Fruit fly (Drosophila melanogaster) whole organism, adult: ENCODE data around the gene CG9986.

Experiments used
- CG11617 ChIP-seq: fragments of 200-800 bp; sonication (Bioruptor generic); optimal IDR thresholded peaks from 2 replicates; lab custom pipeline; 2017; ENCODE audit warnings: mild to moderate bottlenecking, missing biosample characterization, missing genetic modification reagents, missing genetic modification characterization
- CG12768 ChIP-seq: fragments of 200-800 bp; sonication (Bioruptor generic); optimal IDR thresholded peaks from 2 replicates; lab custom pipeline; 2017; ENCODE audit warnings: missing biosample characterization, missing genetic modification characterization, mild to moderate bottlenecking, moderate library complexity, missing genetic modification reagents
- CG14711 ChIP-seq: fragments of 200-800 bp; sonication (Bioruptor generic); optimal IDR thresholded peaks from 2 replicates; lab custom pipeline; 2018; ENCODE audit warnings: missing biosample characterization, mild to moderate bottlenecking, missing genetic modification characterization, moderate library complexity
- CG1620 ChIP-seq: fragments of 200-800 bp; sonication (Bioruptor generic); optimal IDR thresholded peaks from 2 replicates; lab custom pipeline; 2016; ENCODE audit warnings: missing biosample characterization, missing genetic modification characterization
- CG33017 ChIP-seq: fragments of 200-800 bp; sonication (Bioruptor generic); optimal IDR thresholded peaks from 2 replicates; lab custom pipeline; 2018; ENCODE audit warnings: missing biosample characterization, mild to moderate bottlenecking, missing genetic modification characterization, moderate library complexity
- CG5204 ChIP-seq: fragments of 200-800 bp; sonication (Bioruptor generic); optimal IDR thresholded peaks from 2 replicates; lab custom pipeline; 2016; ENCODE audit warnings: missing biosample characterization, missing genetic modification characterization
- CG7045 ChIP-seq: fragments of 200-800 bp; sonication (Bioruptor generic); optimal IDR thresholded peaks from 2 replicates; lab custom pipeline; 2017; ENCODE audit warnings: missing biosample characterization, mild to moderate bottlenecking, missing genetic modification characterization
- CG7101 ChIP-seq: fragments of 200-800 bp; sonication (Bioruptor generic); optimal IDR thresholded peaks from 2 replicates; lab custom pipeline; 2018; ENCODE audit warnings: missing biosample characterization, mild to moderate bottlenecking, missing genetic modification characterization, moderate library complexity
- Clk ChIP-seq: fragments of 200-800 bp; sonication (Bioruptor generic); optimal IDR thresholded peaks from 2 replicates; lab custom pipeline; 2017; ENCODE audit warnings: missing biosample characterization, missing genetic modification characterization
- Crg-1 ChIP-seq: fragments of 200-800 bp; sonication (Bioruptor generic); optimal IDR thresholded peaks from 2 replicates; lab custom pipeline; 2016; ENCODE audit warnings: missing biosample characterization, missing genetic modification characterization
- Hr96 ChIP-seq: fragments of 200-800 bp; sonication (Bioruptor generic); optimal IDR thresholded peaks from 2 replicates; lab custom pipeline; 2016; ENCODE audit warnings: missing biosample characterization, missing genetic modification characterization
- Mnt ChIP-seq: fragments of 200-800 bp; sonication (Bioruptor generic); optimal IDR thresholded peaks from 2 replicates; lab custom pipeline; 2016; ENCODE audit warnings: missing biosample characterization, mild to moderate bottlenecking, missing genetic modification characterization
- bab1 ChIP-seq: fragments of 200-800 bp; sonication (Bioruptor generic); optimal IDR thresholded peaks from 3 replicates; lab custom pipeline; 2019; ENCODE audit warnings: missing biosample characterization, mild to moderate bottlenecking, missing genetic modification characterization, moderate library complexity
- cic ChIP-seq: fragments of 200-800 bp; sonication (Bioruptor generic); optimal IDR thresholded peaks from 2 replicates; lab custom pipeline; 2017; ENCODE audit warnings: missing biosample characterization, mild to moderate bottlenecking, missing genetic modification characterization, moderate library complexity
- cnc ChIP-seq, 2 experiments: fragments of >200 bp; optimal IDR thresholded peaks; 2 replicates each; lab custom pipeline; 2017
- kay ChIP-seq: fragments of 200-800 bp; sonication (Bioruptor generic); peaks from one replicate; lab custom pipeline; 2016; ENCODE audit warnings: missing biosample characterization, missing genetic modification characterization, borderline replicate concordance
- ovo ChIP-seq: fragments of 200-800 bp; sonication (Bioruptor generic); optimal IDR thresholded peaks from 2 replicates; lab custom pipeline; 2016; ENCODE audit warnings: missing biosample characterization, missing genetic modification characterization
- pad ChIP-seq: fragments of 200-800 bp; sonication (Bioruptor generic); optimal IDR thresholded peaks from 3 replicates; lab custom pipeline; 2017; ENCODE audit warnings: missing biosample characterization, missing genetic modification characterization, mild to moderate bottlenecking, moderate library complexity, missing genetic modification reagents
- tj ChIP-seq: fragments of 200-800 bp; sonication (Bioruptor generic); optimal IDR thresholded peaks from 3 replicates; lab custom pipeline; 2017; ENCODE audit warnings: missing biosample characterization, mild to moderate bottlenecking, missing genetic modification characterization, moderate library complexity
- toe ChIP-seq: fragments of 200-800 bp; sonication (Bioruptor generic); optimal IDR thresholded peaks from 2 replicates; lab custom pipeline; 2016; ENCODE audit warnings: missing biosample characterization, missing genetic modification characterization

Gene CG9986

dm6 chr3R:28650380-28650779 is 44.5 kb downstream of the CG9986 start, which contains the start of gene CG31050:
Gene CG31050, minus strand, starts transcription at chr3R:28650480.
- TF ChIP-seq CG7045 (GFP tag; lab: Kevin White, UChicago) (no peak), toe (GFP tag; lab: Kevin White, UChicago) (no peak), Hr96 (GFP tag; lab: Kevin White, UChicago) (no peak), tj (GFP tag; lab: Kevin White, UChicago) (no peak), Clk (no peak), Crg-1 (GFP tag; lab: Kevin White, UChicago) (no peak)

DNA sequence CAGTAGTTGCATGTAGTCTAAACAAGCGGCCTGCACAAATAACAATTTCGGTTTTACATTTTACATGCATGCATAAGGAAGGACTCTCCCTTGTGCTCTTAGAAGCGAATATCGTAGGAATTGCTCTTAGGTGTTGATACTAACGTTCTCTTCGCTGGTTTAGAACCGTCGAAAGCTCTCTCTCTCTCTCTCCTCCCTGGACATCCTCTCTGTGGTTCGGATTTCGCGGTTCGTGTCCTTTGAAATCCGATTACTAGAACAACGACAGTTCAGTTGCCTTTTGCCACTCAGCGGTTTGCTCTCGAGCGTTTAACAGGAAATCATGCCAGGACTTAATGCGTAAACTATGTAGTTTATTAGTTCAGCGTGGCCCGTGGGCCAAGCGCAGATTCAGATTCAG is 48.7 kb downstream of the CG9986 start:
- TF ChIP-seq cic (GFP tag; lab: Kevin White, UChicago), result no peak
- no peak for TF ChIP-seq Clk
- TF ChIP-seq ovo (GFP tag; lab: Kevin White, UChicago), result no peak
- no peak for TF ChIP-seq CG1620 (GFP tag; lab: Kevin White, UChicago)
- TF ChIP-seq CG5204 (GFP tag; lab: Kevin White, UChicago), result no peak
- no peak for TF ChIP-seq pad (GFP tag; lab: Kevin White, UChicago)
- no peak for TF ChIP-seq kay
- no peak for TF ChIP-seq bab1 (GFP tag; lab: Kevin White, UChicago)
- TF ChIP-seq CG14711 (tag; lab: Kevin White, UChicago), result no peak
- TF ChIP-seq CG7101 (tag; lab: Kevin White, UChicago), result no peak
- TF ChIP-seq tj (GFP tag; lab: Kevin White, UChicago), result no peak
- no peak for TF ChIP-seq CG11617 (GFP tag; lab: Kevin White, UChicago)
- TF ChIP-seq CG12768 (GFP tag; lab: Kevin White, UChicago), result no peak
- no peak for TF ChIP-seq Crg-1 (GFP tag; lab: Kevin White, UChicago)
- no peak for TF ChIP-seq cnc (optimal IDR thresholded peaks at IDR 0.05; lab: Kevin White, UChicago)
- TF ChIP-seq Hr96 (GFP tag; lab: Kevin White, UChicago), result no peak
- TF ChIP-seq Mnt, result no peak
- TF ChIP-seq toe (GFP tag; lab: Kevin White, UChicago), result no peak
- TF ChIP-seq CG7045 (GFP tag; lab: Kevin White, UChicago), result no peak
- TF ChIP-seq CG33017 (tag; lab: Kevin White, UChicago), result no peak

dm6 chr3R:28656127-28656715 is 50.3 kb downstream of the CG9986 start:
- no peak for TF ChIP-seq toe (GFP tag; lab: Kevin White, UChicago)
- no peak for TF ChIP-seq Mnt
- no peak for TF ChIP-seq CG7045 (GFP tag; lab: Kevin White, UChicago)
- no peak for TF ChIP-seq CG7101 (tag; lab: Kevin White, UChicago)
- TF ChIP-seq kay, result no peak
- no peak for TF ChIP-seq bab1 (GFP tag; lab: Kevin White, UChicago)
